Fruit fly (Drosophila melanogaster) whole organism, embryonic: ENCODE measurements around the gene Lsd-1.

Source experiments
- Bteb2 ChIP-seq: fragments of 200-800 bp; sonication (Bioruptor generic); optimal IDR thresholded peaks from 2 replicates; lab custom pipeline; 2016; ENCODE audit warnings: missing biosample characterization, missing genetic modification characterization
- CG12104 ChIP-seq: fragments of 200-800 bp; sonication (Bioruptor generic); optimal IDR thresholded peaks from 3 replicates; lab custom pipeline; 2016; ENCODE audit warnings: missing biosample characterization, missing genetic modification characterization
- CG13296 ChIP-seq: fragments of 200-800 bp; sonication (Bioruptor generic); optimal IDR thresholded peaks from 3 replicates; lab custom pipeline; 2018; ENCODE audit warnings: missing biosample characterization, mild to moderate bottlenecking, missing genetic modification characterization
- CG15269 ChIP-seq: fragments of 200-800 bp; sonication (Bioruptor generic); optimal IDR thresholded peaks from 2 replicates; lab custom pipeline; 2018; ENCODE audit warnings: missing biosample characterization, mild to moderate bottlenecking, missing genetic modification characterization, moderate library complexity
- CG17568 ChIP-seq: fragments of 200-800 bp; sonication (Bioruptor generic); optimal IDR thresholded peaks from 2 replicates; lab custom pipeline; 2018; ENCODE audit warnings: missing biosample characterization, mild to moderate bottlenecking, missing genetic modification characterization, moderate library complexity
- CG18011 ChIP-seq: fragments of 200-800 bp; sonication (Bioruptor generic); optimal IDR thresholded peaks from 2 replicates; lab custom pipeline; 2017; ENCODE audit warnings: missing biosample characterization, missing genetic modification characterization, mild to moderate bottlenecking, moderate library complexity, missing genotype
- CG18599 ChIP-seq: fragments of 200-800 bp; sonication (Bioruptor generic); optimal IDR thresholded peaks from 3 replicates; lab custom pipeline; 2017; ENCODE audit warnings: missing biosample characterization, missing genetic modification characterization, mild to moderate bottlenecking, moderate library complexity, missing genetic modification reagents
- CG32767 ChIP-seq: fragments of 200-800 bp; sonication (Bioruptor generic); IDR thresholded peaks from 2 replicates; pipeline ENCODE4 v1.3.6; 2022; ENCODE audit warnings: missing biosample characterization, missing genetic modification characterization
- CG3407 ChIP-seq: fragments of 200-800 bp; sonication (Bioruptor generic); optimal IDR thresholded peaks from 2 replicates; lab custom pipeline; 2018; ENCODE audit warnings: missing biosample characterization, mild to moderate bottlenecking, missing genetic modification characterization
- CG4328 ChIP-seq: fragments of 200-800 bp; sonication (Bioruptor generic); optimal IDR thresholded peaks from 3 replicates; lab custom pipeline; 2017; ENCODE audit warnings: missing biosample characterization, missing genetic modification reagents, missing genetic modification characterization
- CG6654 ChIP-seq: fragments of 200-800 bp; sonication (Bioruptor generic); optimal IDR thresholded peaks from 2 replicates; lab custom pipeline; 2017; ENCODE audit warnings: missing biosample characterization, mild to moderate bottlenecking, missing genetic modification characterization
- CG6689 ChIP-seq: fragments of 200-800 bp; sonication (Bioruptor generic); IDR thresholded peaks from 2 replicates; pipeline ENCODE4 v1.3.6; 2022; ENCODE audit warnings: missing biosample characterization, missing genetic modification characterization
- CG7786 ChIP-seq: fragments of 200-800 bp; sonication (Bioruptor generic); optimal IDR thresholded peaks from 2 replicates; lab custom pipeline; 2016; ENCODE audit warnings: missing biosample characterization, missing genetic modification characterization
- CG8359 ChIP-seq: fragments of 200-800 bp; sonication (Bioruptor generic); optimal IDR thresholded peaks from 2 replicates; lab custom pipeline; 2017; ENCODE audit warnings: missing biosample characterization, mild to moderate bottlenecking, missing genetic modification characterization, borderline replicate concordance
- CG9437 ChIP-seq: fragments of 200-800 bp; sonication (Bioruptor generic); optimal IDR thresholded peaks from 2 replicates; lab custom pipeline; 2018; ENCODE audit warnings: missing biosample characterization, mild to moderate bottlenecking, missing genetic modification characterization
- D19A ChIP-seq: fragments of 200-800 bp; optimal IDR thresholded peaks from 3 replicates; lab custom pipeline; 2019; ENCODE audit warnings: missing biosample characterization, mild to moderate bottlenecking, missing genetic modification characterization, moderate library complexity
- Dip2 ChIP-seq: fragments of 200-800 bp; sonication (Bioruptor generic); IDR thresholded peaks from 2 replicates; pipeline ENCODE4 v1.3.6; 2022; ENCODE audit warnings: missing biosample characterization, missing genetic modification characterization
- Dp ChIP-seq: fragments of 200-800 bp; sonication (Bioruptor generic); optimal IDR thresholded peaks from 2 replicates; lab custom pipeline; 2018; ENCODE audit warnings: missing biosample characterization, mild to moderate bottlenecking, missing genetic modification characterization, moderate library complexity
- E2f1 ChIP-seq: fragments of 200-800 bp; sonication (Bioruptor generic); IDR thresholded peaks from 2 replicates; pipeline ENCODE4 v1.3.6; 2022; ENCODE audit warnings: missing biosample characterization, missing genetic modification characterization
- Eip74EF ChIP-seq, 2 experiments: fragments of 200-800 bp in 1 of 2; fragments of >200 bp in 1 of 2; sonication (Bioruptor generic) in 1 of 2; optimal IDR thresholded peaks; 2 replicates each; lab custom pipeline; 2017 to 2019; ENCODE audit warnings: missing biosample characterization in 2 of 2, missing genetic modification characterization in 2 of 2, mild to moderate bottlenecking in 1 of 2, moderate library complexity in 1 of 2
- HLH3B ChIP-seq: fragments of 200-800 bp; sonication (Bioruptor generic); IDR thresholded peaks from 2 replicates; pipeline ENCODE4 v1.3.6; 2022; ENCODE audit warnings: missing biosample characterization, missing genetic modification characterization
- HLH54F ChIP-seq: fragments of 200-800 bp; sonication (Bioruptor generic); optimal IDR thresholded peaks from 3 replicates; lab custom pipeline; 2016; ENCODE audit warnings: missing biosample characterization, missing genetic modification characterization
- HmgD ChIP-seq: fragments of 200-800 bp; sonication (Bioruptor generic); optimal IDR thresholded peaks from 3 replicates; lab custom pipeline; 2016; ENCODE audit warnings: missing biosample characterization, missing genetic modification characterization
- Hmx ChIP-seq: fragments of 200-800 bp; sonication (Bioruptor generic); optimal IDR thresholded peaks from 2 replicates; lab custom pipeline; 2016; ENCODE audit warnings: missing biosample characterization, missing genetic modification characterization
- Kr ChIP-seq: fragments of 200-800 bp; sonication (Bioruptor generic); optimal IDR thresholded peaks from 2 replicates; lab custom pipeline; 2017; ENCODE audit warnings: missing biosample characterization, mild to moderate bottlenecking, missing genetic modification characterization
- MESR4 ChIP-seq: fragments of 200-800 bp; sonication (Bioruptor generic); optimal IDR thresholded peaks from 2 replicates; lab custom pipeline; 2018; ENCODE audit warnings: missing biosample characterization, mild to moderate bottlenecking, missing genetic modification characterization, moderate library complexity
- Nf-YC ChIP-seq: fragments of 200-800 bp; optimal IDR thresholded peaks from 3 replicates; lab custom pipeline; 2019; ENCODE audit warnings: missing biosample characterization, mild to moderate bottlenecking, missing genetic modification characterization, moderate library complexity
- Sox100B ChIP-seq: fragments of 200-800 bp; sonication (Bioruptor generic); optimal IDR thresholded peaks from 3 replicates; lab custom pipeline; 2018; ENCODE audit warnings: missing biosample characterization, mild to moderate bottlenecking, missing genetic modification characterization
- Tbp ChIP-seq: fragments of >200 bp; optimal IDR thresholded peaks from 2 replicates; lab custom pipeline; 2018; ENCODE audit warnings: missing biosample characterization, missing genetic modification characterization
- Trl ChIP-seq, 3 experiments: fragments of >200 bp in 2 of 3; fragments of 200-800 bp in 1 of 3; sonication (Bioruptor generic) in 1 of 3; optimal IDR thresholded peaks; 2 replicates in 1 of 3; 3 replicates in 2 of 3; lab custom pipeline; 2016 to 2017; ENCODE audit warnings: missing biosample characterization in 1 of 3, missing genetic modification characterization in 1 of 3
- ase ChIP-seq: fragments of 200-800 bp; sonication (Bioruptor generic); IDR thresholded peaks from 3 replicates; pipeline ENCODE4 v1.3.6; 2022; ENCODE audit warnings: missing biosample characterization, missing genetic modification characterization
- ato ChIP-seq: fragments of 200-800 bp; sonication (Bioruptor generic); IDR thresholded peaks from 2 replicates; pipeline ENCODE4 v1.3.6; 2022; ENCODE audit warnings: missing biosample characterization, missing genetic modification characterization; ENCODE audit not compliant: partially characterized antibody
- bbx ChIP-seq: fragments of 200-800 bp; sonication (Bioruptor generic); IDR thresholded peaks from 2 replicates; pipeline ENCODE4 v1.3.6; 2022; ENCODE audit warnings: missing biosample characterization, missing genetic modification characterization; ENCODE audit not compliant: partially characterized antibody
- cas ChIP-seq: fragments of 200-800 bp; sonication (Bioruptor generic); IDR thresholded peaks from 2 replicates; pipeline ENCODE4 v1.3.6; 2022; ENCODE audit warnings: missing biosample characterization, missing genetic modification characterization
- chinmo ChIP-seq: fragments of 200-800 bp; sonication (Bioruptor generic); IDR thresholded peaks from 4 replicates; pipeline ENCODE4 v1.3.6; 2022; ENCODE audit warnings: missing biosample characterization, missing genetic modification characterization; ENCODE audit not compliant: partially characterized antibody
- crol ChIP-seq: fragments of 200-800 bp; sonication (Bioruptor generic); IDR thresholded peaks from 2 replicates; pipeline ENCODE4 v1.3.6; 2022; ENCODE audit warnings: missing biosample characterization, missing genetic modification characterization
- fru ChIP-seq: fragments of >200 bp; optimal IDR thresholded peaks from 2 replicates; lab custom pipeline; 2017
- gro ChIP-seq: fragments of 200-800 bp; sonication (Bioruptor generic); optimal IDR thresholded peaks from 2 replicates; lab custom pipeline; 2016; ENCODE audit warnings: missing biosample characterization, missing genetic modification characterization
- gsb-n ChIP-seq: fragments of 200-800 bp; sonication (Bioruptor generic); optimal IDR thresholded peaks from 3 replicates; lab custom pipeline; 2018; ENCODE audit warnings: missing biosample characterization, mild to moderate bottlenecking, missing genetic modification characterization
- kay ChIP-seq: fragments of 200-800 bp; sonication (Bioruptor generic); optimal IDR thresholded peaks from 2 replicates; lab custom pipeline; 2016; ENCODE audit warnings: missing biosample characterization, missing genetic modification characterization
- luna ChIP-seq: fragments of 200-800 bp; sonication (Bioruptor generic); optimal IDR thresholded peaks from 2 replicates; lab custom pipeline; 2016; ENCODE audit warnings: missing biosample characterization, missing genetic modification characterization
- pb ChIP-seq: fragments of 200-800 bp; sonication (Bioruptor generic); optimal IDR thresholded peaks from 3 replicates; lab custom pipeline; 2016; ENCODE audit warnings: missing biosample characterization, missing genetic modification characterization
- peb ChIP-seq: fragments of 200-800 bp; sonication (Bioruptor generic); IDR thresholded peaks from 2 replicates; pipeline ENCODE4 v1.3.6; 2022; ENCODE audit warnings: missing biosample characterization, missing genetic modification characterization
- pnt ChIP-seq: fragments of 200-800 bp; sonication (Bioruptor generic); optimal IDR thresholded peaks from 3 replicates; lab custom pipeline; 2016; ENCODE audit warnings: missing biosample characterization, missing genetic modification characterization
- prd ChIP-seq, 3 experiments: fragments of >200 bp in 2 of 3; fragments of 200-800 bp in 1 of 3; sonication (Bioruptor generic) in 1 of 3; optimal IDR thresholded peaks in 2 of 3; IDR thresholded peaks in 1 of 3; 2 replicates in 2 of 3; 3 replicates in 1 of 3; pipeline versions ENCODE4 v1.3.6 to Lab custom; 2017 to 2022; ENCODE audit warnings: missing biosample characterization in 1 of 3, missing genetic modification characterization in 1 of 3
- sens ChIP-seq: fragments of 200-800 bp; sonication (Bioruptor generic); peaks from one replicate; lab custom pipeline; 2016; ENCODE audit warnings: missing biosample characterization, missing genetic modification characterization
- so ChIP-seq: fragments of 200-800 bp; sonication (Bioruptor generic); IDR thresholded peaks from 3 replicates; pipeline ENCODE4 v1.3.6; 2022; ENCODE audit warnings: missing biosample characterization, missing genetic modification characterization
- tx ChIP-seq: fragments of 200-800 bp; sonication (Bioruptor generic); optimal IDR thresholded peaks from 2 replicates; lab custom pipeline; 2016; ENCODE audit warnings: missing biosample characterization, missing genetic modification characterization
- vfl ChIP-seq: fragments of 200-800 bp; sonication (Bioruptor generic); optimal IDR thresholded peaks from 2 replicates; lab custom pipeline; 2016; ENCODE audit warnings: missing biosample characterization, missing genetic modification characterization

Lsd-1 gene

DNA sequence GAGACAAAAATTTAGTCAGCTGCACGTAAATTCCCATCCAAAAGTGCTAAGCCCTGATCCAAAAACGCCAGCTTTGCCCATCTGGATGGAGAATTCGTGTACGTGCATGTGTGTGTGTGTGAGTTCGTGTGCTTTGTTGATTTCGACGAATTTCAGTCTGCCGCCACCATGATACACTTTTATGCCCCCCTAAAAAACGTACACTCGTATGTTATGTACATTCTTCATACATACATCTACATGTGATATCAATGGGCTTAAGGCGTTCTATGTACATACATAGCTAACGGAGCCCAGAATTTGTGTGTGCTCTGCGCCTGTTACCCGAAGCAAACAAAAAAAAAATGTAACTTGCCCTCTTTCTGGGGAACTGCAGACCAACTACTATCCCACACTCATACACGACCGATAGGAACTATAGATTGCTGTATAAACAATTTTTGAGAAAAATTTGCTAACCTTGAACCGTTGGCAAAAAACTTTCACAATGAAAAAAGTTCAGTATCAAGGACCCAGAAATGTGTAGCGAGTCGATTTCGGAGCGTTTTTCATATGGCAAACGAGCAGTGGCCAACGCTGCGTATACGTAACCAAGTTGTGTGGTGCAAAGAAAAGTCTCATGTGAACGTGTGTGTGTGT is 37.8 kb upstream of the Lsd-1 start (continued):
- peak; percentile 66 for TF ChIP-seq CG18599 (GFP tag; lab: Kevin White, UChicago)
- TF ChIP-seq CG17568 (GFP tag; lab: Kevin White, UChicago) = no peak
- TF ChIP-seq Trl (optimal IDR thresholded peaks at IDR 0.05; lab: Kevin White, UChicago) = peak in 1 of 2 experiments; percentile 1
- TF ChIP-seq Trl (GFP tag; optimal IDR thresholded peaks at IDR 0.05; lab: Kevin White, UChicago) = no peak
- 0 out of 2 replicates have a peak, but pooled peaks have one; percentile 14 for TF ChIP-seq CG32767
- TF ChIP-seq Bteb2 (GFP tag; lab: Kevin White, UChicago) = no peak
- TF ChIP-seq chinmo (GFP tag; lab: Robert Waterston, UW) = 0 out of 4 replicates have a peak, but pooled peaks have one; percentile 32
- TF ChIP-seq CG9437 = peak; percentile 26
- TF ChIP-seq peb (GFP tag; lab: Robert Waterston, UW) = no peak
- TF ChIP-seq E2f1 (GFP tag; lab: Robert Waterston, UW) = no peak
- peak; percentile 9 for TF ChIP-seq CG15269 (tag; lab: Kevin White, UChicago)
- TF ChIP-seq Dip2 = no peak
- no peak for TF ChIP-seq ato
- peak; percentile 14 for TF ChIP-seq CG12104
- no peak for TF ChIP-seq bbx (GFP tag; lab: Robert Waterston, UW)
- no peak for TF ChIP-seq CG18011
- no peak for TF ChIP-seq luna (GFP tag; lab: Kevin White, UChicago)
- TF ChIP-seq Nf-YC (tag; lab: Kevin White, UChicago) = peak; percentile 14
- TF ChIP-seq ase (GFP tag; lab: Robert Waterston, UW) = no peak
- peak; percentile 34 for TF ChIP-seq CG4328
- TF ChIP-seq prd (optimal IDR thresholded peaks at IDR 0.05; lab: Kevin White, UChicago) = no peak
- no peak for TF ChIP-seq prd (GFP tag; IDR thresholded peaks at IDR 0.05; lab: Robert Waterston, UW)
- TF ChIP-seq CG13296 = peak; percentile 61
- TF ChIP-seq HLH3B (GFP tag; lab: Robert Waterston, UW) = 0 out of 2 replicates have a peak, but pooled peaks have one; percentile 21
- TF ChIP-seq sens (GFP tag; lab: Kevin White, UChicago) = peak; percentile 66
- no peak for TF ChIP-seq CG8359 (GFP tag; lab: Kevin White, UChicago)
- 0 out of 3 replicates have a peak, but pooled peaks have one; percentile 9 for TF ChIP-seq so
- TF ChIP-seq vfl (GFP tag; lab: Kevin White, UChicago) = no peak
- no peak for TF ChIP-seq CG7786 (GFP tag; lab: Kevin White, UChicago)
- TF ChIP-seq CG6689 (GFP tag; lab: Robert Waterston, UW) = no peak
- TF ChIP-seq Dp (GFP tag; lab: Kevin White, UChicago) = no peak
- TF ChIP-seq Sox100B (GFP tag; lab: Kevin White, UChicago) = peak; percentile 11
- no peak for TF ChIP-seq Eip74EF (GFP tag; optimal IDR thresholded peaks at IDR 0.05; lab: Kevin White, UChicago)
- no peak for TF ChIP-seq cas
- TF ChIP-seq pb (GFP tag; lab: Kevin White, UChicago) = no peak
- TF ChIP-seq fru (lab: Kevin White, UChicago) = no peak
- TF ChIP-seq crol (GFP tag; lab: Robert Waterston, UW) = no peak
- no peak for TF ChIP-seq Tbp (GFP tag; lab: Kevin White, UChicago)
- no peak for TF ChIP-seq kay (GFP tag; lab: Kevin White, UChicago)
- TF ChIP-seq CG6654 = no peak
- no peak for TF ChIP-seq gro (GFP tag; lab: Kevin White, UChicago)
- TF ChIP-seq tx (GFP tag; lab: Kevin White, UChicago) = no peak
- TF ChIP-seq D19A = peak; percentile 38
- no peak for TF ChIP-seq HmgD
- TF ChIP-seq MESR4 (GFP tag; lab: Kevin White, UChicago) = no peak
- TF ChIP-seq CG3407 (GFP tag; lab: Kevin White, UChicago) = peak; percentile 10
- TF ChIP-seq pnt (GFP tag; lab: Kevin White, UChicago) = no peak
- TF ChIP-seq Kr (GFP tag; lab: Kevin White, UChicago) = no peak
- no peak for TF ChIP-seq HLH54F
- no peak for TF ChIP-seq gsb-n (tag; lab: Kevin White, UChicago)
- TF ChIP-seq Hmx (GFP tag; lab: Kevin White, UChicago) = no peak
